Fruit fly (Drosophila melanogaster): ENCODE data around the gene Hydr2.

- TF ChIP-seq rgr (GFP tag; optimal IDR thresholded peaks at IDR 0.05) = no peak
- no peak for TF ChIP-seq Dfd (GFP tag; optimal IDR thresholded peaks at IDR 0.05)
- no peak for TF ChIP-seq CG32264 (GFP tag; optimal IDR thresholded peaks at IDR 0.05)
- no peak for TF ChIP-seq OdsH (GFP tag; optimal IDR thresholded peaks at IDR 0.05)
- TF ChIP-seq Abd-B (GFP tag; optimal IDR thresholded peaks at IDR 0.05) = no peak
- no peak for TF ChIP-seq dl (GFP tag; optimal IDR thresholded peaks at IDR 0.05; ENCODE audit: insufficient read depth in 1 of 2, partially characterized antibody in 2 of 2)
Measured at dm6 chr2L:3143908-3144307, 19.5 kb upstream of the Hydr2 start.
